Fruit fly (Drosophila melanogaster) whole organism, embryonic: ENCODE data around the gene Pif1B.

Experiments
- B-H2 ChIP-seq: fragments of 200-800 bp; sonication (Bioruptor generic); optimal IDR thresholded peaks from 2 replicates; lab custom pipeline; 2018; ENCODE audit warnings: missing biosample characterization, mild to moderate bottlenecking, missing genetic modification characterization
- CG1024 ChIP-seq: fragments of 200-800 bp; sonication (Bioruptor generic); IDR thresholded peaks from 2 replicates; pipeline ENCODE4 v1.3.6; 2022; ENCODE audit warnings: missing biosample characterization, missing genetic modification characterization
- CG10267 ChIP-seq: fragments of 200-800 bp; sonication (Bioruptor generic); optimal IDR thresholded peaks from 2 replicates; lab custom pipeline; 2018; ENCODE audit warnings: missing biosample characterization, mild to moderate bottlenecking, missing genetic modification characterization, moderate library complexity
- CG10366 ChIP-seq: fragments of 200-800 bp; sonication (Bioruptor generic); IDR thresholded peaks from 2 replicates; pipeline ENCODE4 v1.3.6; 2022; ENCODE audit warnings: missing biosample characterization, missing genetic modification characterization
- CG11560 ChIP-seq: fragments of 200-800 bp; sonication (Bioruptor generic); IDR thresholded peaks from 3 replicates; pipeline ENCODE4 v1.3.6; 2022; ENCODE audit warnings: missing biosample characterization, missing genetic modification characterization
- CG11723 ChIP-seq: fragments of 200-800 bp; sonication (Bioruptor generic); optimal IDR thresholded peaks from 2 replicates; lab custom pipeline; 2017; ENCODE audit warnings: missing biosample characterization, mild to moderate bottlenecking, missing genetic modification characterization
- CG12744 ChIP-seq: fragments of 200-800 bp; sonication (Bioruptor generic); optimal IDR thresholded peaks from 2 replicates; lab custom pipeline; 2016; ENCODE audit warnings: missing biosample characterization, missing genetic modification characterization
- CG13296 ChIP-seq: fragments of 200-800 bp; sonication (Bioruptor generic); optimal IDR thresholded peaks from 3 replicates; lab custom pipeline; 2018; ENCODE audit warnings: missing biosample characterization, mild to moderate bottlenecking, missing genetic modification characterization
- CG13424 ChIP-seq: fragments of 200-800 bp; sonication (Bioruptor generic); optimal IDR thresholded peaks from 2 replicates; lab custom pipeline; 2019; ENCODE audit warnings: missing biosample characterization, mild to moderate bottlenecking, missing genetic modification characterization, moderate library complexity
- CG14441 ChIP-seq: fragments of 200-800 bp; sonication (Bioruptor generic); IDR thresholded peaks from 2 replicates; pipeline ENCODE4 v1.3.6; 2022; ENCODE audit warnings: missing biosample characterization, missing genetic modification characterization
- CG15073 ChIP-seq: fragments of 200-800 bp; sonication (Bioruptor generic); optimal IDR thresholded peaks from 2 replicates; lab custom pipeline; 2016; ENCODE audit warnings: missing biosample characterization, missing genetic modification characterization
- CG2199 ChIP-seq: fragments of 200-800 bp; sonication (Bioruptor generic); IDR thresholded peaks from 3 replicates; pipeline ENCODE4 v1.3.6; 2022; ENCODE audit warnings: missing biosample characterization, missing genetic modification characterization
- CG2678 ChIP-seq: fragments of 200-800 bp; sonication (Bioruptor generic); optimal IDR thresholded peaks from 3 replicates; lab custom pipeline; 2019; ENCODE audit warnings: missing biosample characterization, mild to moderate bottlenecking, missing genetic modification characterization, moderate library complexity
- CG2875 ChIP-seq: fragments of 200-800 bp; sonication (Bioruptor generic); optimal IDR thresholded peaks from 2 replicates; lab custom pipeline; 2017; ENCODE audit warnings: missing biosample characterization, mild to moderate bottlenecking, missing genetic modification characterization, missing genetic modification reagents
- CG30403 ChIP-seq: fragments of 200-800 bp; sonication (Bioruptor generic); optimal IDR thresholded peaks from 3 replicates; lab custom pipeline; 2016; ENCODE audit warnings: missing biosample characterization, missing genetic modification characterization
- CG4282 ChIP-seq: fragments of 200-800 bp; sonication (Bioruptor generic); optimal IDR thresholded peaks from 2 replicates; lab custom pipeline; 2016; ENCODE audit warnings: missing biosample characterization, missing genetic modification characterization
- CG4820 ChIP-seq: fragments of 200-800 bp; sonication (Bioruptor generic); optimal IDR thresholded peaks from 3 replicates; lab custom pipeline; 2016; ENCODE audit warnings: missing biosample characterization, missing genetic modification characterization
- CG6791 ChIP-seq: fragments of 200-800 bp; sonication (Bioruptor generic); IDR thresholded peaks from 3 replicates; pipeline ENCODE4 v1.3.6; 2022; ENCODE audit warnings: missing biosample characterization, missing genetic modification characterization; ENCODE audit not compliant: partially characterized antibody
- CG7556 ChIP-seq: fragments of 200-800 bp; sonication (Bioruptor generic); optimal IDR thresholded peaks from 2 replicates; lab custom pipeline; 2017; ENCODE audit warnings: missing biosample characterization, mild to moderate bottlenecking, missing genetic modification characterization
- CG7987 ChIP-seq: fragments of 200-800 bp; sonication (Bioruptor generic); optimal IDR thresholded peaks from 2 replicates; lab custom pipeline; 2018; ENCODE audit warnings: missing biosample characterization, mild to moderate bottlenecking, missing genetic modification characterization, moderate library complexity
- CG8089 ChIP-seq: fragments of 200-800 bp; sonication (Bioruptor generic); optimal IDR thresholded peaks from 3 replicates; lab custom pipeline; 2016; ENCODE audit warnings: missing biosample characterization, missing genetic modification characterization
- CG8944 ChIP-seq: fragments of 200-800 bp; sonication (Bioruptor generic); optimal IDR thresholded peaks from 3 replicates; lab custom pipeline; 2016; ENCODE audit warnings: missing biosample characterization, missing genetic modification characterization
- CrebB ChIP-seq: fragments of 200-800 bp; sonication (Bioruptor generic); optimal IDR thresholded peaks from 3 replicates; lab custom pipeline; 2018; ENCODE audit warnings: missing biosample characterization, mild to moderate bottlenecking, missing genetic modification characterization
- Dbx ChIP-seq: fragments of 200-800 bp; sonication (Bioruptor generic); IDR thresholded peaks from 3 replicates; pipeline ENCODE4 v1.3.6; 2022; ENCODE audit warnings: missing biosample characterization, missing genetic modification characterization
- Doc3 ChIP-seq: fragments of 200-800 bp; sonication (Bioruptor generic); IDR thresholded peaks from 3 replicates; pipeline ENCODE4 v1.3.6; 2022; ENCODE audit warnings: missing biosample characterization, missing genetic modification characterization; ENCODE audit not compliant: partially characterized antibody
- Fer2 ChIP-seq: fragments of 200-800 bp; sonication (Bioruptor generic); optimal IDR thresholded peaks from 2 replicates; lab custom pipeline; 2018; ENCODE audit warnings: missing biosample characterization, mild to moderate bottlenecking, missing genetic modification characterization, moderate library complexity
- Fer3 ChIP-seq: fragments of 200-800 bp; sonication (Bioruptor generic); optimal IDR thresholded peaks from 2 replicates; lab custom pipeline; 2018; ENCODE audit warnings: missing biosample characterization, mild to moderate bottlenecking, missing genetic modification characterization, moderate library complexity
- HmgZ ChIP-seq: fragments of 200-800 bp; sonication (Bioruptor generic); optimal IDR thresholded peaks from 2 replicates; lab custom pipeline; 2018; ENCODE audit warnings: missing biosample characterization, mild to moderate bottlenecking, missing genetic modification characterization
- Jarid2 ChIP-seq: fragments of 200-800 bp; sonication (Bioruptor generic); optimal IDR thresholded peaks from 3 replicates; lab custom pipeline; 2017; ENCODE audit warnings: mild to moderate bottlenecking, missing biosample characterization, missing genetic modification reagents, missing genetic modification characterization
- MESR4 ChIP-seq: fragments of 200-800 bp; sonication (Bioruptor generic); optimal IDR thresholded peaks from 2 replicates; lab custom pipeline; 2018; ENCODE audit warnings: missing biosample characterization, mild to moderate bottlenecking, missing genetic modification characterization, moderate library complexity
- Oaz ChIP-seq: fragments of 200-800 bp; sonication (Bioruptor generic); IDR thresholded peaks from 2 replicates; pipeline ENCODE4 v1.3.6; 2022; ENCODE audit warnings: missing biosample characterization, missing genetic modification characterization
- ac ChIP-seq: fragments of 200-800 bp; sonication (Bioruptor generic); optimal IDR thresholded peaks from 3 replicates; lab custom pipeline; 2017; ENCODE audit warnings: missing biosample characterization, mild to moderate bottlenecking, missing genetic modification characterization
- ato ChIP-seq: fragments of 200-800 bp; sonication (Bioruptor generic); IDR thresholded peaks from 2 replicates; pipeline ENCODE4 v1.3.6; 2022; ENCODE audit warnings: missing biosample characterization, missing genetic modification characterization; ENCODE audit not compliant: partially characterized antibody
- bab2 ChIP-seq: fragments of 200-800 bp; sonication (Bioruptor generic); optimal IDR thresholded peaks from 2 replicates; lab custom pipeline; 2016; ENCODE audit warnings: missing biosample characterization, missing genetic modification characterization
- fd3F ChIP-seq: fragments of 200-800 bp; sonication (Bioruptor generic); optimal IDR thresholded peaks from 2 replicates; lab custom pipeline; 2018; ENCODE audit warnings: missing biosample characterization, mild to moderate bottlenecking, missing genetic modification characterization, moderate library complexity
- fru ChIP-seq: fragments of >200 bp; optimal IDR thresholded peaks from 2 replicates; lab custom pipeline; 2017
- gcm ChIP-seq: fragments of 200-800 bp; sonication (Bioruptor generic); optimal IDR thresholded peaks from 2 replicates; lab custom pipeline; 2019; ENCODE audit warnings: missing biosample characterization, mild to moderate bottlenecking, missing genetic modification characterization, moderate library complexity
- inv ChIP-seq: fragments of 200-800 bp; sonication (Bioruptor generic); IDR thresholded peaks from 2 replicates; pipeline ENCODE4 v1.3.6; 2022; ENCODE audit warnings: missing biosample characterization, missing genetic modification characterization; ENCODE audit not compliant: partially characterized antibody
- lmd ChIP-seq: fragments of 200-800 bp; sonication (Bioruptor generic); IDR thresholded peaks from 2 replicates; pipeline ENCODE4 v1.3.6; 2022; ENCODE audit warnings: missing biosample characterization, missing genetic modification characterization
- lola ChIP-seq, 3 experiments: fragments of >200 bp in 2 of 3; fragments of 200-800 bp in 1 of 3; sonication (Bioruptor generic) in 1 of 3; optimal IDR thresholded peaks; 2 replicates each; lab custom pipeline; 2017 to 2019; ENCODE audit warnings: missing biosample characterization in 3 of 3, missing genetic modification characterization in 3 of 3, mild to moderate bottlenecking in 1 of 3, moderate library complexity in 1 of 3
- nom ChIP-seq: fragments of 200-800 bp; sonication (Bioruptor generic); optimal IDR thresholded peaks from 2 replicates; lab custom pipeline; 2017; ENCODE audit warnings: missing biosample characterization, missing genetic modification characterization, mild to moderate bottlenecking, moderate library complexity, missing genetic modification reagents
- oc ChIP-seq: fragments of 200-800 bp; sonication (Bioruptor generic); optimal IDR thresholded peaks from 2 replicates; lab custom pipeline; 2018; ENCODE audit warnings: missing biosample characterization, mild to moderate bottlenecking, missing genetic modification characterization, moderate library complexity
- phol ChIP-seq: fragments of 200-800 bp; sonication (Bioruptor generic); optimal IDR thresholded peaks from 3 replicates; lab custom pipeline; 2018; ENCODE audit warnings: missing biosample characterization, mild to moderate bottlenecking, missing genetic modification characterization, moderate library complexity
- repo ChIP-seq: fragments of 200-800 bp; sonication (Bioruptor generic); optimal IDR thresholded peaks from 2 replicates; lab custom pipeline; 2016; ENCODE audit warnings: missing biosample characterization, missing genetic modification characterization
- rib ChIP-seq: fragments of 200-800 bp; sonication (Bioruptor generic); IDR thresholded peaks from 2 replicates; pipeline ENCODE4 v1.3.6; 2022; ENCODE audit warnings: missing biosample characterization, missing genetic modification characterization
- sisA ChIP-seq: fragments of 200-800 bp; sonication (Bioruptor generic); IDR thresholded peaks from 2 replicates; pipeline ENCODE4 v1.3.6; 2022; ENCODE audit warnings: missing biosample characterization, missing genetic modification characterization
- ssp ChIP-seq: fragments of 200-800 bp; sonication (Bioruptor generic); IDR thresholded peaks from 2 replicates; pipeline ENCODE4 v1.3.6; 2022; ENCODE audit warnings: missing biosample characterization, missing genetic modification characterization
- usp ChIP-seq: fragments of >200 bp; optimal IDR thresholded peaks from 2 replicates; lab custom pipeline; 2017; ENCODE audit warnings: missing biosample characterization, missing genetic modification characterization
- wdn ChIP-seq: fragments of 200-800 bp; sonication (Bioruptor generic); IDR thresholded peaks from 2 replicates; pipeline ENCODE4 v1.3.6; 2022; ENCODE audit warnings: missing biosample characterization, missing genetic modification characterization
- wor ChIP-seq: fragments of 200-800 bp; sonication (Bioruptor generic); IDR thresholded peaks from 2 replicates; pipeline ENCODE4 v1.3.6; 2022; ENCODE audit warnings: missing biosample characterization, missing genetic modification characterization

Pif1B gene

DNA sequence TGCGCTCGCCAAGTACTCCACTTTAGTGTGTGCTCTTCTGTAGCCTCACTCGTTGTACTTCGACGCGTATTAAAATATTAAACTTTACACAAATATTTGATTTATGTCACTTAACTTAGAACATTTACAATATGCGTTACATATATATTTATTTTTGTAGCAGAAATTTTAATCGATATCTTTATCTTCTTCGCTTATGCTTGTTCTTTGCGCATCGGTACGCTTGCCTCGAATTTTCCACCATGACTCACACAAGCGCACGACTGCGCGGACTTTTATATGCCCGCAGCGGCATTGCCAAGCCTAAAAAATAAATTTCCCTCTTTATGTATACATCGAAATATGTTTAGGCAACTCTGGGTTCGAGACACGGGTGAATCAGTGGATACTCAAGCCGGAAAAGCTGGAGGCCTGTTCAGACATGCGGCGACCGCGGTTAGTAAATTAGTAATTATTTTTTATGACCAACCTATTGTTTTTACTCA lies 19.5 kb upstream of the Pif1B start, which contains the start of gene aqz (continued):
- TF ChIP-seq CG12744 (GFP tag; lab: Kevin White, UChicago) (peak; percentile 46), CG10366 (no peak), sisA (GFP tag; lab: Robert Waterston, UW) (peak; percentile 52), oc (tag; lab: Kevin White, UChicago) (peak; percentile 67), rib (GFP tag; lab: Robert Waterston, UW) (peak; percentile 83), CG4282 (no peak), CG13296 (peak; percentile 69), Dbx (GFP tag; lab: Robert Waterston, UW) (peak; percentile 77), CG1024 (peak; percentile 77), CrebB (tag; lab: Kevin White, UChicago) (peak; percentile 77), bab2 (peak; percentile 53), fd3F (GFP tag; lab: Kevin White, UChicago) (no peak), CG13424 (tag; lab: Kevin White, UChicago) (peak; percentile 32), repo (GFP tag; lab: Kevin White, UChicago) (no peak), Fer2 (tag; lab: Kevin White, UChicago) (no peak), usp (GFP tag; lab: Kevin White, UChicago) (no peak), phol (tag; lab: Kevin White, UChicago) (peak; percentile 64), CG8944 (peak; percentile 51), CG4820 (peak; percentile 25), CG2875 (GFP tag; lab: Kevin White, UChicago) (no peak), inv (GFP tag; lab: Robert Waterston, UW) (peak; percentile 44; the same call in 1 of the 2 replicates), CG7987 (GFP tag; lab: Kevin White, UChicago) (peak; percentile 70), CG15073 (GFP tag; lab: Kevin White, UChicago) (no peak), ac (GFP tag; lab: Kevin White, UChicago) (no peak), ato (GFP tag; lab: Robert Waterston, UW) (0 out of 2 replicates have a peak, but pooled peaks have one; percentile 67), wdn (GFP tag; lab: Robert Waterston, UW) (peak; percentile 42), ssp (GFP tag; lab: Robert Waterston, UW) (peak; percentile 92), MESR4 (peak; percentile 76), fru (lab: Kevin White, UChicago) (no peak), Fer3 (tag; lab: Kevin White, UChicago) (peak; percentile 43), CG30403 (GFP tag; lab: Kevin White, UChicago) (peak; percentile 63), lmd (GFP tag; lab: Robert Waterston, UW) (no peak; the same call in 1 of the 2 replicates), Jarid2 (peak; percentile 88), CG6791 (GFP tag; lab: Robert Waterston, UW) (peak; percentile 58; the same call in 1 of the 3 replicates), lola (GFP tag; optimal IDR thresholded peaks at IDR 0.05; lab: Kevin White, UChicago) (no peak), CG2678 (tag; lab: Kevin White, UChicago) (peak; percentile 56), B-H2 (GFP tag; lab: Kevin White, UChicago) (peak; percentile 74), nom (GFP tag; lab: Kevin White, UChicago) (peak; percentile 63), CG7556 (GFP tag; lab: Kevin White, UChicago) (no peak), wor (GFP tag; lab: Robert Waterston, UW) (no peak), CG11723 (GFP tag; lab: Kevin White, UChicago) (no peak), CG11560 (tag; lab: Robert Waterston, UW) (peak; percentile 58; the same call in 2 of the 3 replicates), HmgZ (tag; lab: Kevin White, UChicago) (peak; percentile 90), gcm (GFP tag; lab: Kevin White, UChicago) (peak; percentile 42), CG8089 (GFP tag; lab: Kevin White, UChicago) (peak; percentile 22), CG2199 (peak; percentile 95; the same call in 2 of the 3 replicates), Oaz (no peak), Doc3 (GFP tag; lab: Robert Waterston, UW) (no peak), CG10267 (tag; lab: Kevin White, UChicago) (peak; percentile 71), CG14441 (GFP tag; lab: Robert Waterston, UW) (peak; percentile 33; the same call in 1 of the 2 replicates)
